Worm (Caenorhabditis elegans) whole organism, L4/young adult: ENCODE measurements around the gene set-27.
"Not testable (repeated sequence)": the region's sequence is repeated elsewhere in the genome, so short reads cannot be mapped to it uniquely, and the experiment has no call there.

Experiments
- W03F9.2 ChIP-seq: fragments of 150-350 bp; optimal IDR thresholded peaks from 2 replicates; lab custom pipeline; 2014; ENCODE audit warnings: missing biosample characterization, missing genetic modification characterization
- dao-5 ChIP-seq: sonication (generic microtip); optimal IDR thresholded peaks from 2 replicates; lab custom pipeline; 2016; ENCODE audit warnings: missing genotype, missing genetic modification characterization, moderate library complexity, missing compliant biosample characterization
- him-1 ChIP-seq: sonication (generic microtip); optimal IDR thresholded peaks from 2 replicates; lab custom pipeline; 2016; ENCODE audit warnings: missing genotype, missing genetic modification reagents, missing genetic modification characterization, missing compliant biosample characterization

Gene set-27

DNA sequence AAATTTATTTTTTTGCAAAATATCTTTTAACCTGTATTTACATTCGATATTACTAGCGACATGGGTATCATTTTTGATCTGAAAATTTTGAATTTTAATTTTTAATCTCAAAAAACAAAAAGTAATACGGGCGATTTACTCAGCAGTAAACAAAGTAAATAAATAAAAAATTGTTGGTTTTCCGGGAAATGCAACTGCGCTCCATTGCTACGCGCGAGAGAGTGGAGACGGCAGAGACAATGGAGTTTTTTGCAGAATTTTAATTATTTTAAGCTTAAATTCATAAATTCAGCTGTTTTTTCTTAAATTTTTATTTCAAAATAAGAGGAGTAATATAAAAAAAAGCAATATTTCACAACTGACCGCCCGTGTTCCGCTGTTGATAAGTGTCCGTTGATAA lies 2.0 kb upstream of the set-27 start, which contains the start of gene slc-30A9:
Gene slc-30A9, minus strand, starts transcription at position 78 of the 400 bp plus-strand sequence.
- TF ChIP-seq W03F9.2 (tag; lab: Kevin White, UChicago) (peak; percentile 24), dao-5 (tag; lab: Kevin White, UChicago) (no peak)

DNA sequence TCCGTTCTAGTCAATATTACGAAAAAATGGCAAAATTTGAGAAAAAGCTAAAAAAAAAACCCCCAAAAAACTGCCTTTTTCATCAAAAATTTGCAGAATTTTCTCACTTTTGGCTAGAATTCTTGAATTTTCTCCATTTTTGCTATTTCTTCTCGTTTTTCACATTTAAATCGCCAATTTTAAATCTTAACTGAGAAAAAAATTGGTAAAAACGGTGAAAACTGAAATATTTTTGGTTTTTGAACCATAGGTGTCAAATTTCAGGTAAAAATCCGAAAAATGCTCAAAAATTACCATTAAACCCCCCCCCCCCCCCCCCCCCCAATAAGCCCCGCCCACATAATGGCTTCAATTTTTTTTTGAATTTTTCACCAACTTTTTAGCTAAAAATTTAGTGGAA lies 1.4 kb upstream of the set-27 start, which contains the start of gene cox-6B:
Gene cox-6B, plus strand, starts transcription at position 301 of the 400 bp plus-strand sequence.
- TF ChIP-seq dao-5 (tag; lab: Kevin White, UChicago); W03F9.2 (tag; lab: Kevin White, UChicago); him-1: not testable (repeated sequence)

DNA sequence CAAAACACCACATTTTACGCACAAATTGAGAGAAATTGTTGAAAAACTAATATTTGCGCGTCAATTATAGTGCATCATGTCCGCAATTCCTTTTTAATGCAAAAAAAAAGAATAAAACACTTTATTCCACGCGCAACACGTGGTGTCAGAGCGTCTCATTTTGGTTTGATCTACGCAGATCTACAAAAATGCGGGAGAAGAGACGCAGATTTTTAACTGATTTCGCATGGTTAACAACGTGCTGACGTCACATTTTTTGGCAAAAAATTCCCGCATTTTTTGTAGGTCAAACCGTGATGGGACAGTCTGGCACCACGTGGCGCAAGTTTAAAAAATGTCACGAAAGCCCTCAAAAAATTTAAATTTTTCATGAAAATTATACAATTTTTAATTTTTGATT lies 9.5 kb downstream of the set-27 start:
- TF ChIP-seq W03F9.2 (tag; lab: Kevin White, UChicago) (no peak), him-1 (no peak), dao-5 (tag; lab: Kevin White, UChicago) (no peak)

DNA sequence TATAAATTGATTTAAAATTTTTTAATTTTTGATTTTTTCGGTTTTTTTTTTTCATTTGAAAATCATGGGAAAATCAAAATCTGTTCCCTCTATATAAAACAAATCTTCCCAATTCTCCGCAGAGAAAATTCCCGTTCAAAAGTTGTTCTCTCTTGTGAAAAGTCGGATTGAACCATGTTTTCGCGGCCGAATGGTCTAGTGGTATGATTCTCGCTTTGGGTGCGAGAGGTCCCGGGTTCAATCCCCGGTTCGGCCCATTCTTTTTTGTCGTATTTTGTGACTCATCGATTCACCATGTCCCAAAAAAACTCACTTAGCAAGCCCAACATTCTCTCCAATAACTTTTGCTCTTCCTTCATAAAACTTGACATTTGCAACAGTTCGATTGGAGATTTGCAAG lies 10.8 kb downstream of the set-27 start:
- TF ChIP-seq W03F9.2 (tag; lab: Kevin White, UChicago) (no peak), dao-5 (tag; lab: Kevin White, UChicago) (no peak), him-1 (no peak)

- TF ChIP-seq him-1 (peak; percentile 22), W03F9.2 (tag; lab: Kevin White, UChicago) (no peak), dao-5 (tag; lab: Kevin White, UChicago) (no peak)
Observed at ce11 chrIII:2716514-2716913, 15.8 kb downstream of the set-27 start, which contains the start of gene tmem-132. Gene tmem-132 (minus strand): TSS chrIII:2716614.

DNA sequence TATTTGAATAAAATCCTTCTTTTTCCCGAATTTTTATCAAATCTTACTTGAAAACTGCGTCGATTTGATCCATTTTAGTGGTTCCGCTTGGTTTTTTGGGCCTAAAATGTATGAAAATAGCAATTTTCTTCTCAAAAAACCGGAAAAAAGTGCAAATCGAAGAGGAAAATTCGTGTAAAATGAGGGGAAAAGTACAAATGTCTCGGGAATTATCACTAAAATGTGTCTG lies 24.2 kb downstream of the set-27 start, which contains the start of gene Y71H2AM.11:
Gene Y71H2AM.11, minus strand, starts transcription at position 101 of the 229 bp plus-strand sequence.
- TF ChIP-seq dao-5 (tag; lab: Kevin White, UChicago) (no peak), W03F9.2 (tag; lab: Kevin White, UChicago) (no peak), him-1 (no peak)

- TF ChIP-seq W03F9.2 (tag; lab: Kevin White, UChicago) = no peak
- TF ChIP-seq dao-5 (tag; lab: Kevin White, UChicago) = no peak
- TF ChIP-seq him-1 = no peak
Observed at ce11 chrIII:2725221-2726203, 24.8 kb downstream of the set-27 start, which contains the start of gene cosa-1. Gene cosa-1 (plus strand): TSS chrIII:2726116.

ce11 chrIII:2733606-2734183 lies 33.0 kb downstream of the set-27 start, which contains the start of gene Y71H2AM.12:
Gene Y71H2AM.12 (minus strand): TSS chrIII:2734091.
- TF ChIP-seq dao-5 (tag; lab: Kevin White, UChicago) = no peak
- TF ChIP-seq him-1 = no peak
- TF ChIP-seq W03F9.2 (tag; lab: Kevin White, UChicago) = no peak

DNA sequence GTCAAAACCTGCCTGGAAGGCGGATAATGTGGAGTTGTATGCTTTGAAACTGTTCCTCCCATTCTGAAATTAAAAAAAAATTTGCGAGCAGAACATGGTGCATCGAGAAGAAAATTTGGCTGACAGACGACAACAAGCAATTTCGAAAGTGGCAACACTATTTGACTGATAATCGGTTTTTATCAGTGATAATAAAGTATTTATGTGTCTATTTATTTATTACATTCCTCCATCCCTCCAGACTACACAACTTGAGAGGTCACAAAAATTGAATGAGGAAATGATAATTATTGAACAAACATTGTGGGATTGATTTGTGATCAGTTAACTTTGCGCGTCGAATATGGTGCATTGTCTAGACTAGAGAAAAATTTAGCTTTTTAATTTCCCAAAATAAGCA lies 38.7 kb downstream of the set-27 start, which contains the start of gene cest-25:
Gene cest-25, minus strand, starts transcription at position 63 of the 400 bp plus-strand sequence.
- no peak for TF ChIP-seq him-1
- TF ChIP-seq dao-5 (tag; lab: Kevin White, UChicago) = no peak
- TF ChIP-seq W03F9.2 (tag; lab: Kevin White, UChicago) = no peak

- TF ChIP-seq him-1 = no peak
Observed at ce11 chrIII:2746553-2746952, 45.8 kb downstream of the set-27 start, which contains the start of gene Y71H2AM.14. Gene Y71H2AM.14 (minus strand): TSS chrIII:2746653.

- TF ChIP-seq dao-5 (tag; lab: Kevin White, UChicago) = no peak
- TF ChIP-seq him-1 = no peak
Observed at ce11 chrIII:2756260-2756659, 55.5 kb downstream of the set-27 start, which contains the start of gene gldi-9. Gene gldi-9 (minus strand): TSS chrIII:2756360.
